Fruit fly (Drosophila melanogaster) whole organism, wandering third instar larva: Measurements from ENCODE around the gene Spn28Da.

Source experiments
- CG32264 ChIP-seq: fragments of 200-800 bp; sonication (Bioruptor generic); optimal IDR thresholded peaks from 2 replicates; lab custom pipeline; 2016; ENCODE audit warnings: missing biosample characterization, missing genetic modification characterization
- CG9705 ChIP-seq: fragments of 200-800 bp; sonication (Bioruptor generic); optimal IDR thresholded peaks from 2 replicates; lab custom pipeline; 2018; ENCODE audit warnings: missing biosample characterization, mild to moderate bottlenecking, missing genetic modification characterization
- Hr83 ChIP-seq: fragments of 200-300 bp; sonication (Bioruptor generic); optimal IDR thresholded peaks from 2 replicates; lab custom pipeline; 2016; ENCODE audit warnings: missing biosample characterization, mild to moderate bottlenecking, missing genetic modification characterization, moderate library complexity; ENCODE audit not compliant: poor library complexity, severe bottlenecking
- Rel ChIP-seq, 2 experiments: fragments of 200-800 bp; sonication (Bioruptor generic) in 1 of 2; optimal IDR thresholded peaks; 2 replicates in 1 of 2; 3 replicates in 1 of 2; lab custom pipeline; 2016 to 2019; ENCODE audit warnings: mild to moderate bottlenecking in 2 of 2, missing biosample characterization in 2 of 2, missing genetic modification characterization in 2 of 2, moderate library complexity in 1 of 2
- ey ChIP-seq: fragments of 200-800 bp; sonication (Bioruptor generic); optimal IDR thresholded peaks from 2 replicates; lab custom pipeline; 2016; ENCODE audit warnings: missing biosample characterization, missing genetic modification characterization
- jim ChIP-seq: fragments of 175-275, 200-325 bp; sonication (Bioruptor generic); optimal IDR thresholded peaks from 2 replicates; lab custom pipeline; 2016; ENCODE audit warnings: missing biosample characterization, mild to moderate bottlenecking, missing genetic modification characterization
- lola ChIP-seq: fragments of >200 bp; optimal IDR thresholded peaks from 2 replicates; lab custom pipeline; 2017; ENCODE audit warnings: missing biosample characterization, missing genetic modification characterization
- pan ChIP-seq: fragments of >200 bp; optimal IDR thresholded peaks from 2 replicates; lab custom pipeline; 2017
- psq ChIP-seq: fragments of 200-800 bp; sonication (Bioruptor generic); optimal IDR thresholded peaks from 3 replicates; lab custom pipeline; 2017; ENCODE audit warnings: missing biosample characterization, mild to moderate bottlenecking, missing genetic modification characterization, moderate library complexity
- rgr ChIP-seq: fragments of 200-800 bp; sonication (Bioruptor generic); optimal IDR thresholded peaks from 3 replicates; lab custom pipeline; 2016; ENCODE audit warnings: missing biosample characterization, mild to moderate bottlenecking, missing genetic modification characterization
- tai ChIP-seq: sonication (Bioruptor generic); optimal IDR thresholded peaks from 2 replicates; lab custom pipeline; 2016; ENCODE audit warnings: missing biosample characterization, missing genetic modification characterization

DNA sequence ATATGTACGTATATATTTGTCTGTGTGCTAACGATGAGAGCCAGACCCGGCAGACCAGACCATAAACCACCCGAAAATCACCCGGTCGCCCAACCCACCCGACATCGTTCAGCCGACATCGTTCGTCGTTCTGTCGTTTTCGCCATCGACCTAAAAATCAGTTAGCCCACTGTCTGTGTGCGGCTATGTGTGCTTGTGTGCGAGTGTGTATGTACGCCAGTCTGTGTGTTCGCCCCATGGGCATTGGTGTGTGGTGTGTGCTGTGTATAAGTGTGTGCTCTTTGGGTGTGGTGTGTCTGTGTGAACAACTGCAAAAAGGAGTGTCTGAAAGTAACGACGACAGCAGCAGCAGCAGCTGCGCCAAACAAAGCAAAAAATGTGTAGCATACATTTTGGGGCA is 44.3 kb upstream of the Spn28Da start:
- TF ChIP-seq ey (GFP tag; lab: Kevin White, UChicago) (no peak), lola (no peak), Hr83 (GFP tag; lab: Kevin White, UChicago) (no peak), CG9705 (GFP tag; lab: Kevin White, UChicago) (no peak), tai (GFP tag; lab: Kevin White, UChicago) (no peak), psq (GFP tag; lab: Kevin White, UChicago) (no peak), pan (no peak), jim (GFP tag; lab: Kevin White, UChicago) (no peak), CG32264 (GFP tag; lab: Kevin White, UChicago) (no peak), Rel (GFP tag; optimal IDR thresholded peaks at IDR 0.05; lab: Kevin White, UChicago) (no peak), Rel (tag; optimal IDR thresholded peaks at IDR 0.05; lab: Kevin White, UChicago) (no peak), rgr (no peak)
